Worm (Caenorhabditis elegans) whole organism, L4/young adult: ENCODE measurements around the gene ZK596.2.

Experiments used
- W03F9.2 ChIP-seq: fragments of 150-350 bp; optimal IDR thresholded peaks from 2 replicates; lab custom pipeline; 2014; ENCODE audit warnings: missing biosample characterization, missing genetic modification characterization
- him-1 ChIP-seq: sonication (generic microtip); optimal IDR thresholded peaks from 2 replicates; lab custom pipeline; 2016; ENCODE audit warnings: missing genotype, missing genetic modification reagents, missing genetic modification characterization, missing compliant biosample characterization

DNA sequence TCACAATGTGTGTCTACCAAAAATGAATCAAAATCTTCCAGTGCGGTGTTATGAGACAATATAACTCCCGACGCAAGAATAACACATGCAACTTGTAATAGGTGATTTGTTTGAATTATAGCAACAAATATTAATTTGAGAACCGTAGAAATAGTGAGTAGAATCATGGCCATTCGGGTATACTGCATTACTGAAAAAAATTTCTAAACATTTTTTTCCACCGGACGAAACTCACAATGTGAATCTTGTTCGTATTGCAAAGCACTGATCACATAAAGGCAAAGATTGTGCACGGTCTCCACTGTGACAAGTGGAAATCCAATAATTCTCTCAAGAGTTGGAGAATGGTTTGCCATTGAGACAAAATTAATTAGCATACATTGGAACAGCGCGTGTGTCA, 6.6 kb downstream of the ZK596.2 start:
- no peak for TF ChIP-seq W03F9.2 (tag; lab: Kevin White, UChicago)
- no peak for TF ChIP-seq him-1 (tag; lab: Kevin White, UChicago)
